Fruit fly (Drosophila melanogaster) whole organism, embryonic: Measurements from ENCODE around the gene CG31249.

ENCODE experiments used
- BEAF-32 ChIP-seq: fragments of 200-800 bp; sonication (Bioruptor generic); optimal IDR thresholded peaks from 3 replicates; lab custom pipeline; 2017; ENCODE audit warnings: missing biosample characterization, missing genetic modification characterization, mild to moderate bottlenecking, moderate library complexity, missing genetic modification reagents
- CG1024 ChIP-seq: fragments of 200-800 bp; sonication (Bioruptor generic); IDR thresholded peaks from 2 replicates; pipeline ENCODE4 v1.3.6; 2022; ENCODE audit warnings: missing biosample characterization, missing genetic modification characterization
- CG11456 ChIP-seq: fragments of 200-800 bp; sonication (Bioruptor generic); IDR thresholded peaks from 3 replicates; pipeline ENCODE4 v1.3.6; 2022; ENCODE audit warnings: missing biosample characterization, missing genetic modification characterization
- CG12155 ChIP-seq: fragments of 200-800 bp; sonication (Bioruptor generic); optimal IDR thresholded peaks from 3 replicates; lab custom pipeline; 2016; ENCODE audit warnings: missing biosample characterization, missing genetic modification characterization
- CG13123 ChIP-seq: fragments of 200-800 bp; sonication (Bioruptor generic); optimal IDR thresholded peaks from 2 replicates; lab custom pipeline; 2016; ENCODE audit warnings: missing biosample characterization, missing genetic modification characterization
- CG13624 ChIP-seq: fragments of 200-800 bp; sonication (Bioruptor generic); optimal IDR thresholded peaks from 2 replicates; lab custom pipeline; 2016; ENCODE audit warnings: missing biosample characterization, missing genetic modification characterization
- CG13894 ChIP-seq: fragments of 200-800 bp; sonication (Bioruptor generic); optimal IDR thresholded peaks from 3 replicates; lab custom pipeline; 2018; ENCODE audit warnings: missing biosample characterization, mild to moderate bottlenecking, missing genetic modification characterization, moderate library complexity
- CG15269 ChIP-seq: fragments of 200-800 bp; sonication (Bioruptor generic); optimal IDR thresholded peaks from 2 replicates; lab custom pipeline; 2018; ENCODE audit warnings: missing biosample characterization, mild to moderate bottlenecking, missing genetic modification characterization, moderate library complexity
- CG1529 ChIP-seq: fragments of 200-800 bp; sonication (Bioruptor generic); optimal IDR thresholded peaks from 3 replicates; lab custom pipeline; 2018; ENCODE audit warnings: missing biosample characterization, missing genetic modification characterization
- CG1647 ChIP-seq: fragments of 200-800 bp; sonication (Bioruptor generic); optimal IDR thresholded peaks from 3 replicates; lab custom pipeline; 2016; ENCODE audit warnings: missing biosample characterization, missing genetic modification characterization
- CG2202 ChIP-seq: fragments of 200-800 bp; sonication (Bioruptor generic); optimal IDR thresholded peaks from 2 replicates; lab custom pipeline; 2018; ENCODE audit warnings: missing biosample characterization, mild to moderate bottlenecking, missing genetic modification characterization
- CG31388 ChIP-seq: fragments of 200-800 bp; sonication (Bioruptor generic); optimal IDR thresholded peaks from 2 replicates; lab custom pipeline; 2016; ENCODE audit warnings: missing biosample characterization, missing genetic modification characterization
- CG3847 ChIP-seq: fragments of 200-800 bp; sonication (Bioruptor generic); IDR thresholded peaks from 2 replicates; pipeline ENCODE4 v1.3.6; 2022; ENCODE audit warnings: missing biosample characterization, missing genetic modification characterization
- CG4360 ChIP-seq: fragments of 200-800 bp; sonication (Bioruptor generic); IDR thresholded peaks from 2 replicates; pipeline ENCODE4 v1.3.6; 2022; ENCODE audit warnings: missing biosample characterization, missing genetic modification characterization
- CG4404 ChIP-seq: fragments of 200-800 bp; sonication (Bioruptor generic); IDR thresholded peaks from 2 replicates; pipeline ENCODE4 v1.3.6; 2022; ENCODE audit warnings: missing biosample characterization, missing genetic modification characterization
- CG5180 ChIP-seq: fragments of 200-800 bp; sonication (Bioruptor generic); optimal IDR thresholded peaks from 3 replicates; lab custom pipeline; 2017; ENCODE audit warnings: missing biosample characterization, missing genetic modification characterization, mild to moderate bottlenecking, moderate library complexity, missing genetic modification reagents
- CG7372 ChIP-seq: fragments of 200-800 bp; sonication (Bioruptor generic); IDR thresholded peaks from 2 replicates; pipeline ENCODE4 v1.3.6; 2022; ENCODE audit warnings: missing biosample characterization, missing genetic modification characterization
- CG9727 ChIP-seq: fragments of 200-800 bp; sonication (Bioruptor generic); optimal IDR thresholded peaks from 3 replicates; lab custom pipeline; 2017; ENCODE audit warnings: missing biosample characterization, mild to moderate bottlenecking, missing genetic modification characterization
- CTCF ChIP-seq: fragments of 200-800 bp; sonication (Bioruptor generic); optimal IDR thresholded peaks from 2 replicates; lab custom pipeline; 2017; ENCODE audit warnings: missing biosample characterization, mild to moderate bottlenecking, missing genetic modification characterization, moderate library complexity
- Dfd ChIP-seq, 2 experiments: fragments of >200 bp; optimal IDR thresholded peaks; 2 replicates each; lab custom pipeline; 2017; ENCODE audit warnings: missing biosample characterization in 2 of 2, missing genetic modification characterization in 2 of 2
- Dip2 ChIP-seq: fragments of 200-800 bp; sonication (Bioruptor generic); IDR thresholded peaks from 2 replicates; pipeline ENCODE4 v1.3.6; 2022; ENCODE audit warnings: missing biosample characterization, missing genetic modification characterization
- Dip3 ChIP-seq: fragments of 200-800 bp; sonication (Bioruptor generic); optimal IDR thresholded peaks from 3 replicates; lab custom pipeline; 2016; ENCODE audit warnings: missing biosample characterization, missing genetic modification characterization
- E2f2 ChIP-seq: fragments of 200-800 bp; sonication (Bioruptor generic); IDR thresholded peaks from 2 replicates; pipeline ENCODE4 v1.3.6; 2022; ENCODE audit warnings: missing biosample characterization, missing genetic modification characterization
- Eip74EF ChIP-seq, 2 experiments: fragments of 200-800 bp in 1 of 2; fragments of >200 bp in 1 of 2; sonication (Bioruptor generic) in 1 of 2; optimal IDR thresholded peaks; 2 replicates each; lab custom pipeline; 2017 to 2019; ENCODE audit warnings: missing biosample characterization in 2 of 2, missing genetic modification characterization in 2 of 2, mild to moderate bottlenecking in 1 of 2, moderate library complexity in 1 of 2
- Elba2 ChIP-seq: fragments of 200-800 bp; sonication (Bioruptor generic); optimal IDR thresholded peaks from 3 replicates; lab custom pipeline; 2016; ENCODE audit warnings: missing biosample characterization, missing genetic modification characterization
- HLH4C ChIP-seq: fragments of 200-800 bp; sonication (Bioruptor generic); IDR thresholded peaks from 3 replicates; pipeline ENCODE4 v1.3.6; 2022; ENCODE audit warnings: missing biosample characterization, missing genetic modification characterization; ENCODE audit not compliant: partially characterized antibody
- NFAT ChIP-seq: fragments of 200-800 bp; sonication (Bioruptor generic); IDR thresholded peaks from 2 replicates; pipeline ENCODE4 v1.3.6; 2022; ENCODE audit warnings: missing biosample characterization, missing genetic modification characterization
- Ravus ChIP-seq: fragments of 200-800 bp; sonication (Bioruptor generic); IDR thresholded peaks from 2 replicates; pipeline ENCODE4 v1.3.6; 2022; ENCODE audit warnings: missing biosample characterization, missing genetic modification characterization
- Ssrp ChIP-seq: fragments of 200-800 bp; sonication (Bioruptor generic); optimal IDR thresholded peaks from 2 replicates; lab custom pipeline; 2018; ENCODE audit warnings: missing biosample characterization, mild to moderate bottlenecking, missing genetic modification characterization, moderate library complexity
- Stat92E ChIP-seq, 3 experiments: fragments of >200 bp in 2 of 3; fragments of 200-800 bp in 1 of 3; sonication (Bioruptor generic) in 1 of 3; optimal IDR thresholded peaks; 2 replicates each; lab custom pipeline; 2017 to 2019; ENCODE audit warnings: missing biosample characterization in 3 of 3, missing genetic modification characterization in 3 of 3, mild to moderate bottlenecking in 1 of 3, moderate library complexity in 1 of 3
- Usf ChIP-seq: fragments of 200-800 bp; sonication (Bioruptor generic); optimal IDR thresholded peaks from 2 replicates; lab custom pipeline; 2017; ENCODE audit warnings: missing genotype, missing biosample characterization, missing genetic modification characterization
- Vsx1 ChIP-seq: fragments of 200-800 bp; sonication (Bioruptor generic); optimal IDR thresholded peaks from 2 replicates; lab custom pipeline; 2017; ENCODE audit warnings: missing biosample characterization, mild to moderate bottlenecking, missing genetic modification characterization, missing genetic modification reagents
- ap ChIP-seq: fragments of 200-800 bp; sonication (Bioruptor generic); IDR thresholded peaks from 2 replicates; pipeline ENCODE4 v1.3.6; 2022; ENCODE audit warnings: missing biosample characterization, missing genetic modification characterization
- cad ChIP-seq: fragments of >200 bp; optimal IDR thresholded peaks from 2 replicates; lab custom pipeline; 2017; ENCODE audit warnings: missing biosample characterization, missing genetic modification characterization
- cato ChIP-seq: fragments of 200-800 bp; sonication (Bioruptor generic); optimal IDR thresholded peaks from 2 replicates; lab custom pipeline; 2016; ENCODE audit warnings: missing biosample characterization, missing genetic modification characterization, borderline replicate concordance
- crp ChIP-seq, 2 experiments: fragments of 200-800 bp; sonication (Bioruptor generic); optimal IDR thresholded peaks; 2 replicates in 1 of 2; 3 replicates in 1 of 2; lab custom pipeline; 2017; ENCODE audit warnings: missing biosample characterization in 2 of 2, missing genetic modification characterization in 2 of 2, mild to moderate bottlenecking in 1 of 2, moderate library complexity in 1 of 2
- grn ChIP-seq: fragments of 200-800 bp; sonication (Bioruptor generic); optimal IDR thresholded peaks from 3 replicates; lab custom pipeline; 2017; ENCODE audit warnings: missing biosample characterization, missing genetic modification characterization
- hkb ChIP-seq, 2 experiments: fragments of 200-800 bp in 1 of 2; fragments of >200 bp in 1 of 2; sonication (Bioruptor generic) in 1 of 2; IDR thresholded peaks in 1 of 2; optimal IDR thresholded peaks in 1 of 2; 2 replicates each; pipeline versions ENCODE4 v1.3.6 to Lab custom; 2017 to 2022; ENCODE audit warnings: missing biosample characterization in 1 of 2, missing genetic modification characterization in 1 of 2
- jumu ChIP-seq: fragments of 200-800 bp; sonication (Bioruptor generic); optimal IDR thresholded peaks from 3 replicates; lab custom pipeline; 2016; ENCODE audit warnings: missing biosample characterization, missing genetic modification characterization
- kah ChIP-seq: fragments of 200-800 bp; sonication (Bioruptor generic); optimal IDR thresholded peaks from 2 replicates; lab custom pipeline; 2018; ENCODE audit warnings: missing biosample characterization, mild to moderate bottlenecking, missing genetic modification characterization
- ken ChIP-seq: fragments of 200-800 bp; sonication (Bioruptor generic); IDR thresholded peaks from 3 replicates; pipeline ENCODE4 v1.3.6; 2022; ENCODE audit warnings: missing biosample characterization, missing genetic modification characterization
- lilli ChIP-seq: fragments of 200-800 bp; sonication (Bioruptor generic); optimal IDR thresholded peaks from 3 replicates; lab custom pipeline; 2016; ENCODE audit warnings: missing biosample characterization, missing genetic modification characterization
- nerfin-1 ChIP-seq: fragments of 200-800 bp; sonication (Bioruptor generic); optimal IDR thresholded peaks from 3 replicates; lab custom pipeline; 2019; ENCODE audit warnings: missing biosample characterization, mild to moderate bottlenecking, missing genetic modification characterization, moderate library complexity
- phol ChIP-seq: fragments of 200-800 bp; sonication (Bioruptor generic); optimal IDR thresholded peaks from 3 replicates; lab custom pipeline; 2018; ENCODE audit warnings: missing biosample characterization, mild to moderate bottlenecking, missing genetic modification characterization, moderate library complexity
- row ChIP-seq: fragments of 200-800 bp; sonication (Bioruptor generic); IDR thresholded peaks from 3 replicates; pipeline ENCODE4 v1.3.6; 2022; ENCODE audit warnings: missing biosample characterization, missing genetic modification characterization
- salm ChIP-seq: fragments of 200-800 bp; sonication (Bioruptor generic); optimal IDR thresholded peaks from 2 replicates; lab custom pipeline; 2018; ENCODE audit warnings: missing biosample characterization, mild to moderate bottlenecking, missing genetic modification characterization
- ttk ChIP-seq: fragments of 200-800 bp; sonication (Bioruptor generic); IDR thresholded peaks from 2 replicates; pipeline ENCODE4 v2.1.2; 2022; ENCODE audit warnings: missing biosample characterization, missing genetic modification characterization
- tx ChIP-seq: fragments of 200-800 bp; sonication (Bioruptor generic); optimal IDR thresholded peaks from 2 replicates; lab custom pipeline; 2016; ENCODE audit warnings: missing biosample characterization, missing genetic modification characterization
- usp ChIP-seq: fragments of >200 bp; optimal IDR thresholded peaks from 2 replicates; lab custom pipeline; 2017; ENCODE audit warnings: missing biosample characterization, missing genetic modification characterization
- wek ChIP-seq: fragments of 200-800 bp; sonication (Bioruptor generic); optimal IDR thresholded peaks from 3 replicates; lab custom pipeline; 2018; ENCODE audit warnings: missing biosample characterization, mild to moderate bottlenecking, missing genetic modification characterization, moderate library complexity

CG31249 gene

DNA sequence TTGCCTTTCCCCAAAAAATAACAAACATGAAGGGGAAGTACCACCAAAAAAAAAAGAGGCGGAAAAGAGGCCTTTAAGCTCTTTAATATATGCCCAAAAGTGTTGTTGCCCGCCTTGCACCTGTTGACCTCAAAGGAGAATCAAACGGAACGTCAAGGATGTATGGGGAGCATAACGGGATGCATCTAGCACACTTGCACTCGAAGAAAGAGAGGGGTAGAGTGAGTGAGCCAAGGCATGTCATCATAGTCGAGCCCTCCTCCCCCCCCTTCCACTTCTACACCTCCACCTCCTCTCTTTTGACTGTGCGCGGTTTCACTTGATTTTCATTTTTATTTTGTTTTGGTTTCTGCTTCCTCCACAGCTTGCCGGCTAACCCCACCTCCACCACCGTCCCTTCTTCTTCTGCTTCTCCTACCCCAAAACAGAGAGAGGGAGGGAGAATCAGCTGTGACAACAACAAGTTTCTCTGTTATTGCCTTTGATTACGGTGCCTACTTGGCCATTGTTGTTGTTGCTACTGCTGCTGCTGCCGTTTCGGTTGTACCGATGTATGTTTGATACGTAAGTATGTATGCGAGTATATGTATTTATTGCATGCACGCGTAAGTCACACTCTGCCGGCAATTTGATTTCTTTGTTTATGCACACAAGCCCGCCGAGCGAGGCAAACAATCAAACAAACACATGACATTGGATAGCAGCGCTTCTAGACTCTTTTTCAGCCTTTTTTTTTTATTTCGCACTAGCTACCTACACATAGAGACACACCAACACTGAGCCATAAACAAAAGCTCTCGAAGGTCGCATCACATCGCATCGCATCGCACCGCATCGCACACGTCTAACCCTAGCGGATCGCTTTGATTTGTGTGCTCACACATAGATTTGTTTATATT lies 26.0 kb upstream of the CG31249 start (continued):
- TF ChIP-seq CG4404 (GFP tag; lab: Robert Waterston, UW) (no peak), Dip3 (GFP tag; lab: Kevin White, UChicago) (no peak), CG13123 (no peak), crp (GFP tag; optimal IDR thresholded peaks at IDR 0.05; lab: Kevin White, UChicago) (peak in 1 of 2 experiments; percentile 72), cad (no peak), CG2202 (tag; lab: Kevin White, UChicago) (no peak), ttk (no peak), lilli (GFP tag; lab: Kevin White, UChicago) (no peak), CG1024 (GFP tag; lab: Robert Waterston, UW) (no peak), CG31388 (GFP tag; lab: Kevin White, UChicago) (no peak), Ssrp (tag; lab: Kevin White, UChicago) (no peak), CG7372 (GFP tag; lab: Robert Waterston, UW) (no peak), wek (GFP tag; lab: Kevin White, UChicago) (no peak), HLH4C (GFP tag; lab: Robert Waterston, UW) (no peak), Eip74EF (GFP tag; optimal IDR thresholded peaks at IDR 0.05; lab: Kevin White, UChicago) (peak in 1 of 2 experiments; percentile 29), hkb (optimal IDR thresholded peaks at IDR 0.05; lab: Kevin White, UChicago) (no peak), hkb (GFP tag; IDR thresholded peaks at IDR 0.05; lab: Robert Waterston, UW) (no peak), NFAT (GFP tag; lab: Robert Waterston, UW) (no peak), Elba2 (GFP tag; lab: Kevin White, UChicago) (no peak), Stat92E (GFP tag; optimal IDR thresholded peaks at IDR 0.05; lab: Kevin White, UChicago) (peak in 1 of 3 experiments; percentile 16), row (no peak), jumu (GFP tag; lab: Kevin White, UChicago) (no peak), usp (GFP tag; lab: Kevin White, UChicago) (no peak), CTCF (GFP tag; lab: Kevin White, UChicago) (no peak), CG15269 (no peak), grn (no peak), CG3847 (no peak), kah (GFP tag; lab: Kevin White, UChicago) (peak; percentile 12), CG9727 (GFP tag; lab: Kevin White, UChicago) (peak; percentile 9), Dfd (GFP tag; optimal IDR thresholded peaks at IDR 0.05; lab: Kevin White, UChicago) (no peak), phol (tag; lab: Kevin White, UChicago) (no peak), salm (tag; lab: Kevin White, UChicago) (no peak), CG1647 (GFP tag; lab: Kevin White, UChicago) (no peak), BEAF-32 (GFP tag; lab: Kevin White, UChicago) (no peak), CG1529 (GFP tag; lab: Kevin White, UChicago) (no peak), cato (GFP tag; lab: Kevin White, UChicago) (no peak), tx (GFP tag; lab: Kevin White, UChicago) (no peak), Dip2 (GFP tag; lab: Robert Waterston, UW) (no peak), CG12155 (GFP tag; lab: Kevin White, UChicago) (no peak), ap (GFP tag; lab: Robert Waterston, UW) (no peak), CG5180 (GFP tag; lab: Kevin White, UChicago) (peak; percentile 14), Usf (GFP tag; lab: Kevin White, UChicago) (no peak), nerfin-1 (tag; lab: Kevin White, UChicago) (no peak), CG4360 (peak; percentile 97), CG11456 (GFP tag; lab: Robert Waterston, UW) (no peak), E2f2 (GFP tag; lab: Robert Waterston, UW) (no peak), CG13894 (tag; lab: Kevin White, UChicago) (no peak), CG13624 (no peak), Vsx1 (GFP tag; lab: Kevin White, UChicago) (peak; percentile 30), Ravus (no peak), ken (no peak)
